Worm (Caenorhabditis elegans) whole organism, mixed stage, embryonic: ENCODE results near the gene C14B1.8.

ENCODE experiments used
- elt-1 ChIP-seq: sonication (generic microtip); optimal IDR thresholded peaks from 2 replicates; lab custom pipeline; 2017; ENCODE audit warnings: missing genetic modification characterization, mild to moderate bottlenecking, missing compliant biosample characterization, antibody characterized with exemption, moderate library complexity, borderline replicate concordance; ENCODE audit not compliant: insufficient read depth
- ham-2 ChIP-seq: fragments of 200-800 bp; sonication (Bioruptor generic); optimal IDR thresholded peaks from 2 replicates; lab custom pipeline; 2018; ENCODE audit warnings: mild to moderate bottlenecking, missing genetic modification characterization, missing compliant biosample characterization
- lin-13 ChIP-seq: fragments of 150-350 bp; optimal IDR thresholded peaks from 2 replicates; lab custom pipeline; 2014; ENCODE audit warnings: missing biosample characterization, missing genetic modification characterization
- lin-32 ChIP-seq: fragments of 200-800 bp; sonication (Bioruptor generic); optimal IDR thresholded peaks from 2 replicates; lab custom pipeline; 2018; ENCODE audit warnings: mild to moderate bottlenecking, missing genetic modification characterization, missing compliant biosample characterization
- mep-1 ChIP-seq: fragments of 150-350 bp; optimal IDR thresholded peaks from 2 replicates; lab custom pipeline; 2017; ENCODE audit warnings: missing biosample characterization, missing genetic modification reagents, missing genetic modification characterization, inconsistent platforms
- nhr-12 ChIP-seq: fragments of 150-350 bp; optimal IDR thresholded peaks from 2 replicates; lab custom pipeline; 2014; ENCODE audit warnings: missing biosample characterization, missing genetic modification characterization
- nhr-28 ChIP-seq: fragments of 150-350 bp; optimal IDR thresholded peaks from 2 replicates; lab custom pipeline; 2014; ENCODE audit warnings: missing biosample characterization, missing genetic modification characterization
- nhr-76 ChIP-seq: sonication (generic microtip); optimal IDR thresholded peaks from 2 replicates; lab custom pipeline; 2017; ENCODE audit warnings: missing biosample characterization, missing genetic modification characterization
- unc-62 ChIP-seq: fragments of 150-350 bp; optimal IDR thresholded peaks from 2 replicates; lab custom pipeline; 2014; ENCODE audit warnings: missing biosample characterization, missing genetic modification reagents, missing genetic modification characterization
- ztf-11 ChIP-seq: fragments of 150-350 bp; optimal IDR thresholded peaks from 2 replicates; lab custom pipeline; 2014; ENCODE audit warnings: missing biosample characterization, missing genetic modification characterization

DNA sequence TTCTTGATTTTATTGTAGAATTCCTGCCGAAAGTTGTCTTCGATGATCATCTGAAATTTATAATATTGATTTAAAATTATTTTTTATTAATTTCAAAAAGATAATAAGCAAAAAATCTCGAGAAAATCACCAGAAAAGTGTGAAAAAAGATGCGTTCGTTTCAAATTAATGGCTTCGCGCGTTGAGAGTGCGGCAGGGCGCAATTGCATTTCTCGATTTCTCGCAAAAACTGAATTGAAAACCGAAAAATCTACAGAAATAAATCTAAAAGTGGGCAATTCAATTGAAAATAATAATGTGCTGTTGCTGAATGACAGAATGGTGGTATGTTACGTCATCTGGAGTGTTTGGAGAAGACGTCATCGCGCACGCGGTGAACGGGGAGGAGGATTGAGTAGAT lies 15.5 kb upstream of the C14B1.8 start, which contains the start of gene evl-18:
- no peak for TF ChIP-seq lin-32
- no peak for TF ChIP-seq elt-1
- TF ChIP-seq lin-13 (tag; lab: Kevin White, UChicago): no peak
- no peak for TF ChIP-seq nhr-12
- no peak for TF ChIP-seq nhr-28 (tag; lab: Kevin White, UChicago)
- TF ChIP-seq ztf-11 (tag; lab: Kevin White, UChicago): no peak
- no peak for TF ChIP-seq nhr-76 (tag; lab: Kevin White, UChicago)
- no peak for TF ChIP-seq ham-2 (GFP tag; lab: Kevin White, UChicago)
- TF ChIP-seq mep-1: no peak
- no peak for TF ChIP-seq unc-62
